Worm (Caenorhabditis elegans) whole organism, early embryonic: ENCODE results near the gene clec-57.

Experiments used
- ama-1 ChIP-seq: fragments of 150-350 bp; optimal IDR thresholded peaks from 2 replicates; lab custom pipeline; 2014
- flt-1 ChIP-seq: fragments of 200-800 bp; sonication (Bioruptor generic); IDR thresholded peaks from 2 replicates; pipeline ENCODE4 v1.3.6; 2022; ENCODE audit warnings: missing genetic modification characterization, missing compliant biosample characterization
- hnd-1 ChIP-seq: sonication (generic microtip); optimal IDR thresholded peaks from 2 replicates; lab custom pipeline; 2016; ENCODE audit warnings: missing genetic modification characterization, missing compliant biosample characterization
- tbx-11 ChIP-seq: fragments of 200-800 bp; sonication (Bioruptor generic); IDR thresholded peaks from 2 replicates; pipeline ENCODE4 v1.3.6; 2022; ENCODE audit warnings: missing genetic modification characterization, missing compliant biosample characterization
- tbx-37 ChIP-seq: fragments of 200-800 bp; sonication (Bioruptor generic); conservative IDR thresholded peaks from 2 replicates; pipeline ENCODE4 v1.3.6; 2022; ENCODE audit warnings: missing genetic modification reagents, missing genetic modification characterization, missing compliant biosample characterization

DNA sequence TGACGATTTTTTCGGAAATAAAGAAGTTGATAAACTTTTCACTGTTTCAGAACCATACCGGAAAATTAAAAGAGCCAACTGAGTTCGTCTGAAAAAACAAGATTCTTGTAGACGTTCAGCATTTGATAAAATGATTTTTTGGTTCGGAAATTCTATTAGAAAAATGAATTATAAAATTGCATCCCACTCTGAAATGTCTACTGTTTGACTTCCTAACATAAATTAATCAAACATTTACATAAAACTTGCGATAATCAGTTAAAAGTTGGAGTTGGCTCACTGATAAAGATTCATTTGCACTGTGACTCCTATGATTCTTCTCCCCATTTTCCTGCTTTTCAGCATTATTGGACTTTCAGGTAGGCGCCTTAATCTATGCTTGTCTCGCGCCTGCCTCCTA, at the start of gene clec-57:
- TF ChIP-seq tbx-11 (no peak), flt-1 (no peak), tbx-37 (GFP tag; lab: Robert Waterston, UW) (no peak), ama-1 (lab: Kevin White, UChicago) (no peak), hnd-1 (tag; lab: Kevin White, UChicago) (no peak)
